Fruit fly (Drosophila melanogaster) Kc167 (cell line): ENCODE data around the gene cact.

Source experiments
- h ChIP-seq: fragments of >200 bp; optimal IDR thresholded peaks from 3 replicates; lab custom pipeline; 2018; ENCODE audit warnings: missing external identifiers
- psq ChIP-seq: fragments of >200 bp; optimal IDR thresholded peaks from 2 replicates; lab custom pipeline; 2017; ENCODE audit warnings: missing external identifiers

DNA sequence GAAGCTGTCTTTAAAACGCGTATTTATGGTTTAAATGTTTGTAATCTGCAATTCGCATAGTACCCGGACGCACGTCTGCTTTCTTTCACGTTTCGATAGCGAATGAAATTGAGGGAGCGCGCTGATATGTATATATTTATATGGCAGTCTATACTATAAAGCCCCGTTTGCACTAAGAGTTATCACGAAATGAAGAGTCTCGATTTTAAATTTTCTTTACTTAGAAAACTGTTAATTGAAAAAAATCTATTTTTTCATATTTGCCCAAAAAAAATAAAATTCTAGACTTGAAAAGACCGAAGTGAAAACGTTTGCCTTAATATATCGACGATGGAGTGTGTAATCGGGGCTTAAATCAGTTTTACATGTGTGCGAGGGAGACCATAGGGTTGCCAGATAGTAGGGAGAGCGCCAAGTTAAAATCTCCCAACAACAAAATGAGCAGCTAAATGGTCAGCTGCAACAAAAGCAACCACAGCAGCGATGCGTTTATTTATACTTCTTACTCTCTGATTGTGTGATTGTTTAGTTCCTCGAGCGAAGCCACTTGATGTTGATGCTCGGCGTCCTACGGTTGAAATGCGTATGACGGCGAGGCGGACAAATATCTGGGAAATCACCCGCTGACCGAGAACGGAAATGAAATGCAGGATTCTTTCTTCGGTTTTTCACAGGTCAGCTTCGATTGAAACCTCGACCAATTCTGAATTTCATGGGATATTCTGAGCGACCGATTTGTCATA, at the start of gene cact:
- no peak for TF ChIP-seq psq
- TF ChIP-seq h (lab: Kevin White, UChicago): no peak
